Worm (Caenorhabditis elegans): ENCODE data around the gene C25E10.13.

Gene C25E10.13

ce11 chrV:9078815-9079525 is 19.4 kb downstream of the C25E10.13 start (continued):
- TF ChIP-seq hrde-1 (tag; optimal IDR thresholded peaks at IDR 0.05; ENCODE audit: borderline replicate concordance) (no peak), mcd-1 (GFP tag; IDR thresholded peaks at IDR 0.05) (no peak), ztf-3 (GFP tag; optimal IDR thresholded peaks at IDR 0.05) (no peak), die-1 (tag; optimal IDR thresholded peaks at IDR 0.05) (no peak), rcor-1 (GFP tag; IDR thresholded peaks at IDR 0.05) (no peak), K11D2.4 (GFP tag; IDR thresholded peaks at IDR 0.05) (no peak), F55B11.4 (tag; optimal IDR thresholded peaks at IDR 0.05; ENCODE audit: borderline replicate concordance, insufficient read depth) (no peak), cebp-1 (GFP tag; IDR thresholded peaks at IDR 0.05) (no peak), cebp-1 (tag; optimal IDR thresholded peaks at IDR 0.05) (peak; percentile 63), Y53F4B.3 (GFP tag; IDR thresholded peaks at IDR 0.05) (no peak), somi-1 (GFP tag; optimal IDR thresholded peaks at IDR 0.05) (no peak), repo-1 (tag; optimal IDR thresholded peaks at IDR 0.05) (no peak), B0019.2 (GFP tag; conservative IDR thresholded peaks at IDR 0.05) (no peak), nhr-27 (tag; optimal IDR thresholded peaks at IDR 0.05) (no peak), madf-8 (GFP tag; conservative IDR thresholded peaks at IDR 0.05) (no peak), ztf-6 (GFP tag; IDR thresholded peaks at IDR 0.05) (no peak), snpc-4 (GFP tag; optimal IDR thresholded peaks at IDR 0.05) (no peak), snpc-4 (tag; optimal IDR thresholded peaks at IDR 0.05) (peak in 1 of 4 experiments; percentile 1), nfyb-1 (GFP tag; IDR thresholded peaks at IDR 0.05) (no peak), D2030.7 (GFP tag; IDR thresholded peaks at IDR 0.05) (no peak), Y53G8AR.9 (GFP tag; conservative IDR thresholded peaks at IDR 0.05) (no peak), unc-62 (GFP tag; optimal IDR thresholded peaks at IDR 0.05) (peak; percentile 19), ccch-3 (GFP tag; optimal IDR thresholded peaks at IDR 0.05) (no peak), madf-10 (tag; optimal IDR thresholded peaks at IDR 0.05) (no peak), efl-1 (GFP tag; optimal IDR thresholded peaks at IDR 0.05) (no peak), lin-35 (GFP tag; optimal IDR thresholded peaks at IDR 0.05) (no peak), let-526 (GFP tag; IDR thresholded peaks at IDR 0.05) (no peak), attf-3 (GFP tag; conservative IDR thresholded peaks at IDR 0.05) (no peak), let-607 (tag; optimal IDR thresholded peaks at IDR 0.05) (peak in 1 of 2 experiments; percentile 31), F49E8.2 (tag; optimal IDR thresholded peaks at IDR 0.05; ENCODE audit: insufficient read depth) (no peak), nfya-2 (GFP tag; IDR thresholded peaks at IDR 0.05) (no peak), F52B5.7 (tag; optimal IDR thresholded peaks at IDR 0.05) (no peak), him-1 (tag; optimal IDR thresholded peaks at IDR 0.05) (no peak), C17E4.6 (GFP tag; IDR thresholded peaks at IDR 0.05) (no peak), dox-1 (GFP tag; IDR thresholded peaks at IDR 0.05) (peak; percentile 49; the same call in 1 of the 2 replicates), nhr-80 (tag; optimal IDR thresholded peaks at IDR 0.05) (peak; percentile 88), lin-26 (GFP tag; IDR thresholded peaks at IDR 0.05) (no peak), ama-1 (optimal IDR thresholded peaks at IDR 0.05) (no peak), ama-1 (GFP tag; optimal IDR thresholded peaks at IDR 0.05) (no peak), ekl-4 (GFP tag; IDR thresholded peaks at IDR 0.05) (no peak), ceh-100 (GFP tag; IDR thresholded peaks at IDR 0.05) (no peak), mel-28 (tag; optimal IDR thresholded peaks at IDR 0.05; ENCODE audit: borderline replicate concordance) (no peak), ZK185.1 (tag; optimal IDR thresholded peaks at IDR 0.05; ENCODE audit: poor library complexity, severe bottlenecking) (no peak), zim-3 (tag; optimal IDR thresholded peaks at IDR 0.05) (no peak), ztf-28 (GFP tag; IDR thresholded peaks at IDR 0.05) (no peak), hsf-1 (GFP tag; IDR thresholded peaks at IDR 0.05) (no peak), hmg-20 (GFP tag; IDR thresholded peaks at IDR 0.05) (no peak), B0035.1 (tag; optimal IDR thresholded peaks at IDR 0.05) (no peak)
